Worm (Caenorhabditis elegans) whole organism, mixed stage, embryonic: Measurements from ENCODE around the gene acc-2.

Experiments
- ceh-83 ChIP-seq: fragments of 200-800 bp; sonication (Bioruptor generic); optimal IDR thresholded peaks from 2 replicates; lab custom pipeline; 2018; ENCODE audit warnings: mild to moderate bottlenecking, missing genetic modification characterization, missing compliant biosample characterization
- ces-1 ChIP-seq: fragments of 150-350 bp; optimal IDR thresholded peaks from 2 replicates; lab custom pipeline; 2014; ENCODE audit warnings: missing biosample characterization, missing genetic modification reagents, missing genetic modification characterization
- lin-13 ChIP-seq: fragments of 150-350 bp; optimal IDR thresholded peaks from 2 replicates; lab custom pipeline; 2014; ENCODE audit warnings: missing biosample characterization, missing genetic modification characterization
- nhr-28 ChIP-seq: fragments of 150-350 bp; optimal IDR thresholded peaks from 2 replicates; lab custom pipeline; 2014; ENCODE audit warnings: missing biosample characterization, missing genetic modification characterization
- pha-4 ChIP-seq: fragments of 150-350 bp; optimal IDR thresholded peaks from 2 replicates; lab custom pipeline; 2018; ENCODE audit warnings: missing biosample characterization, missing genetic modification reagents, missing genetic modification characterization
- sem-2 ChIP-seq: fragments of 200-800 bp; sonication (Bioruptor generic); optimal IDR thresholded peaks from 2 replicates; lab custom pipeline; 2018; ENCODE audit warnings: mild to moderate bottlenecking, missing genetic modification characterization, missing compliant biosample characterization
- tbx-8 ChIP-seq: fragments of 200-800 bp; sonication (Bioruptor generic); optimal IDR thresholded peaks from 2 replicates; lab custom pipeline; 2018; ENCODE audit warnings: mild to moderate bottlenecking, missing genetic modification characterization, moderate library complexity, missing compliant biosample characterization
- unc-39 ChIP-seq: fragments of 150-350 bp; optimal IDR thresholded peaks from 2 replicates; lab custom pipeline; 2014; ENCODE audit warnings: missing biosample characterization, missing genetic modification characterization
- unc-62 ChIP-seq: fragments of 150-350 bp; optimal IDR thresholded peaks from 2 replicates; lab custom pipeline; 2014; ENCODE audit warnings: missing biosample characterization, missing genetic modification reagents, missing genetic modification characterization
- zip-8 ChIP-seq: fragments of 150-350 bp; optimal IDR thresholded peaks from 2 replicates; lab custom pipeline; 2014; ENCODE audit warnings: missing biosample characterization, missing genetic modification characterization

DNA sequence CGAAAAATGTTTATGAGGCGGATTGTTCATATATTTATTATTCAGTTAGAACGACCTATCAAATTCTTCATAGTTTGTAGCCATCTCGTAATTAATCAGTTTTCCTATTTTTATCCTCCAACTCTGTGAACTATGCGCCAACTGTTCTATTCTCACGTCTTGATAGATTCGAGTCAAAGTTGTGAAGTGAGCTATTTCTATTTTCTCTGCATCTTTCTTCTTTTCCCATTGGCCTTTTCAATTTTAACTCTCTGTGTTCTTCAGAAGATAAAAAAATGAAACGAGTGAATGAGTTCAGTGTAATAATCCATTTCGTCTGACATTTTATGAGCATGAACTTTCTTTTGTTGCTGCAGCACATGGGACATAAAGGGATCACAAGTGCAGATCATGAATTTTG lies 38.5 kb upstream of the acc-2 start:
- no peak for TF ChIP-seq pha-4
- TF ChIP-seq tbx-8 (GFP tag; lab: Kevin White, UChicago) = no peak
- TF ChIP-seq unc-62 (GFP tag; lab: Kevin White, UChicago) = no peak
- TF ChIP-seq lin-13 (tag; lab: Kevin White, UChicago) = no peak
- TF ChIP-seq unc-39 (tag; lab: Kevin White, UChicago) = no peak
- TF ChIP-seq zip-8 (tag; lab: Kevin White, UChicago) = no peak
- TF ChIP-seq ces-1 (GFP tag; lab: Kevin White, UChicago) = no peak
- TF ChIP-seq sem-2 (GFP tag; lab: Kevin White, UChicago) = no peak
- no peak for TF ChIP-seq nhr-28 (tag; lab: Kevin White, UChicago)
- no peak for TF ChIP-seq ceh-83 (GFP tag; lab: Kevin White, UChicago)
